Worm (Caenorhabditis elegans): ENCODE data around the gene ran-2.

Gene ran-2

ce11 chrIII:7893224-7893623 is 40.1 kb upstream of the ran-2 start:
- no peak for TF ChIP-seq madf-9 (GFP tag; conservative IDR thresholded peaks at IDR 0.05)
- no peak for TF ChIP-seq ces-1 (GFP tag; optimal IDR thresholded peaks at IDR 0.05)
- TF ChIP-seq tag-97 (GFP tag; IDR thresholded peaks at IDR 0.05), result no peak
- TF ChIP-seq sdz-12 (GFP tag; optimal IDR thresholded peaks at IDR 0.05), result no peak
- no peak for TF ChIP-seq F49E8.2 (tag; optimal IDR thresholded peaks at IDR 0.05; ENCODE audit: borderline replicate concordance)
- no peak for TF ChIP-seq ZK337.2 (GFP tag; IDR thresholded peaks at IDR 0.05)
- TF ChIP-seq nhr-76 (tag; optimal IDR thresholded peaks at IDR 0.05), result no peak
- no peak for TF ChIP-seq Y48G9A.11 (GFP tag; IDR thresholded peaks at IDR 0.05)
- TF ChIP-seq lin-15B (tag; optimal IDR thresholded peaks at IDR 0.05), result no peak
- TF ChIP-seq vab-7 (GFP tag; IDR thresholded peaks at IDR 0.05), result no peak
- no peak for TF ChIP-seq nhr-41 (GFP tag; IDR thresholded peaks at IDR 0.05)
- no peak for TF ChIP-seq mxl-2 (GFP tag; conservative IDR thresholded peaks at IDR 0.05)
- TF ChIP-seq rbr-2 (tag; optimal IDR thresholded peaks at IDR 0.05), result no peak

ce11 chrIII:7894724-7895123 is 38.6 kb upstream of the ran-2 start, which contains the start of gene ZK688.4:
Gene ZK688.4, plus strand, starts transcription at chrIII:7895024.
- TF ChIP-seq mxl-2 (GFP tag; conservative IDR thresholded peaks at IDR 0.05) (no peak), arid-1 (GFP tag; conservative IDR thresholded peaks at IDR 0.05) (no peak), ZK546.5 (tag; optimal IDR thresholded peaks at IDR 0.05) (no peak), lin-29 (GFP tag; IDR thresholded peaks at IDR 0.05) (no peak), lin-13 (GFP tag; optimal IDR thresholded peaks at IDR 0.05) (no peak), hif-1 (tag; optimal IDR thresholded peaks at IDR 0.05) (no peak), unc-130 (GFP tag; optimal IDR thresholded peaks at IDR 0.05) (no peak), Y5F2A.4 (GFP tag; optimal IDR thresholded peaks at IDR 0.05) (no peak), D1046.2 (GFP tag; IDR thresholded peaks at IDR 0.05) (no peak), nhr-77 (tag; optimal IDR thresholded peaks at IDR 0.05) (no peak), ceh-20 (GFP tag; IDR thresholded peaks at IDR 0.05) (no peak), Y75B8A.6 (GFP tag; IDR thresholded peaks at IDR 0.05) (no peak), unc-62 (GFP tag; optimal IDR thresholded peaks at IDR 0.05 in 1 of 2) (no peak), unc-62 (tag; optimal IDR thresholded peaks at IDR 0.05) (no peak), ZK337.2 (GFP tag; IDR thresholded peaks at IDR 0.05) (no peak), madf-5 (GFP tag; IDR thresholded peaks at IDR 0.05) (no peak), skn-1 (tag; optimal IDR thresholded peaks at IDR 0.05) (no peak), T26A8.4 (GFP tag; IDR thresholded peaks at IDR 0.05) (no peak), mdt-29 (GFP tag; IDR thresholded peaks at IDR 0.05) (no peak), dmd-9 (GFP tag; IDR thresholded peaks at IDR 0.05) (no peak)

- TF ChIP-seq F26F4.8 (GFP tag; conservative IDR thresholded peaks at IDR 0.05), result no peak
- peak; percentile 12 for TF ChIP-seq aha-1 (tag)
- TF ChIP-seq pqm-1 (tag; optimal IDR thresholded peaks at IDR 0.05), result no peak
- no peak for TF ChIP-seq mdl-1 (tag; optimal IDR thresholded peaks at IDR 0.05)
- TF ChIP-seq Y105C5A.15 (GFP tag; IDR thresholded peaks at IDR 0.05), result no peak
- TF ChIP-seq madf-9 (GFP tag; conservative IDR thresholded peaks at IDR 0.05), result no peak
Observed at ce11 chrIII:7896925-7897324, 36.4 kb upstream of the ran-2 start, which contains the start of gene ZK688.10. Gene ZK688.10, minus strand, starts transcription at chrIII:7897025.

- TF ChIP-seq pqm-1 (tag; optimal IDR thresholded peaks at IDR 0.05) (no peak), fos-1 (tag; optimal IDR thresholded peaks at IDR 0.05) (no peak), dmd-6 (GFP tag; IDR thresholded peaks at IDR 0.05) (peak; percentile 37; the same call in 1 of the 2 replicates), mep-1 (tag; optimal IDR thresholded peaks at IDR 0.05) (peak; percentile 26), lin-13 (GFP tag; optimal IDR thresholded peaks at IDR 0.05) (no peak), nhr-28 (tag; optimal IDR thresholded peaks at IDR 0.05) (peak; percentile 81), lim-7 (GFP tag; IDR thresholded peaks at IDR 0.05) (no peak), daf-12 (tag; optimal IDR thresholded peaks at IDR 0.05) (no peak), mdl-1 (tag; optimal IDR thresholded peaks at IDR 0.05) (peak in 1 of 2 experiments; percentile 52), cey-2 (tag; optimal IDR thresholded peaks at IDR 0.05; ENCODE audit: borderline replicate concordance, insufficient read depth) (peak; percentile 5), nhr-48 (tag; optimal IDR thresholded peaks at IDR 0.05) (peak; percentile 36), lsy-2 (tag; optimal IDR thresholded peaks at IDR 0.05) (peak in 1 of 2 experiments; percentile 59), lin-29 (GFP tag; IDR thresholded peaks at IDR 0.05) (no peak), zip-2 (tag; optimal IDR thresholded peaks at IDR 0.05) (no peak), dve-1 (tag; optimal IDR thresholded peaks at IDR 0.05; ENCODE audit: insufficient read depth) (peak; percentile 44), hlh-11 (tag; optimal IDR thresholded peaks at IDR 0.05) (peak; percentile 27)
Observed at ce11 chrIII:7897733-7898132, 35.6 kb upstream of the ran-2 start.
